Comparison of ENCODE assay signal across 8 worm cellular contexts in genomic region chrIII:3323906-3324305, ce11.
TF ChIP-seq lines count a peak whose summit lies in the region.

No protein-coding gene starts in this region.

TF ChIP-seq in whole organism, L1 larva, 84 proteins besides CTCF, POLR2A, EP300 and RAD21 (continues in another document):
- TF ChIP-seq C04F5.9 (tag; optimal IDR thresholded peaks at IDR 0.05; lab: Kevin White, UChicago) (no peak), pqm-1 (tag; optimal IDR thresholded peaks at IDR 0.05; lab: Kevin White, UChicago) (no peak), alr-1 (tag; optimal IDR thresholded peaks at IDR 0.05; lab: Kevin White, UChicago; ENCODE audit: borderline replicate concordance) (no peak), elt-2 (tag; optimal IDR thresholded peaks at IDR 0.05; lab: Kevin White, UChicago) (no peak), elt-3 (tag; optimal IDR thresholded peaks at IDR 0.05; lab: Kevin White, UChicago) (peak in 2 of 6 experiments; percentile 34 to 67), nhr-90 (tag; optimal IDR thresholded peaks at IDR 0.05; lab: Kevin White, UChicago; ENCODE audit: poor library complexity) (no peak), xbp-1 (tag; optimal IDR thresholded peaks at IDR 0.05; lab: Kevin White, UChicago) (peak; percentile 66), ceh-90 (tag; optimal IDR thresholded peaks at IDR 0.05; lab: Kevin White, UChicago) (no peak), Y116A8C.19 (tag; optimal IDR thresholded peaks at IDR 0.05; lab: Kevin White, UChicago; ENCODE audit: borderline replicate concordance) (no peak), snu-23 (GFP tag; optimal IDR thresholded peaks at IDR 0.05; lab: Kevin White, UChicago) (peak; percentile 64), sup-37 (GFP tag; optimal IDR thresholded peaks at IDR 0.05; lab: Kevin White, UChicago) (no peak)

TF ChIP-seq in whole organism, L2 larva, 48 proteins besides CTCF, POLR2A, EP300 and RAD21 (continues in another document):
- TF ChIP-seq F13H6.1 (tag; optimal IDR thresholded peaks at IDR 0.05; lab: Kevin White, UChicago) (peak; percentile 22), nhr-6 (tag; optimal IDR thresholded peaks at IDR 0.05; lab: Kevin White, UChicago) (peak; percentile 65), nhr-77 (tag; optimal IDR thresholded peaks at IDR 0.05; lab: Kevin White, UChicago) (no peak), Y55F3AM.14 (GFP tag; optimal IDR thresholded peaks at IDR 0.05; lab: Kevin White, UChicago) (no peak), crh-2 (tag; optimal IDR thresholded peaks at IDR 0.05; lab: Kevin White, UChicago) (peak; percentile 42), fos-1 (tag; optimal IDR thresholded peaks at IDR 0.05; lab: Kevin White, UChicago) (peak; percentile 43), gmeb-1 (tag; optimal IDR thresholded peaks at IDR 0.05; lab: Kevin White, UChicago) (peak; percentile 69), ama-1 (optimal IDR thresholded peaks at IDR 0.05; lab: Kevin White, UChicago) (peak; percentile 44), nhr-12 (tag; optimal IDR thresholded peaks at IDR 0.05; lab: Kevin White, UChicago) (no peak), unc-55 (GFP tag; optimal IDR thresholded peaks at IDR 0.05; lab: Kevin White, UChicago) (peak; percentile 80), snpc-4 (tag; optimal IDR thresholded peaks at IDR 0.05; lab: Kevin White, UChicago) (peak; percentile 21), lin-13 (GFP tag; optimal IDR thresholded peaks at IDR 0.05; lab: Kevin White, UChicago) (peak; percentile 54)

TF ChIP-seq in whole organism, L3 larva, 47 proteins besides CTCF, POLR2A, EP300 and RAD21 (continues in another document):
- TF ChIP-seq nfya-1 (tag; optimal IDR thresholded peaks at IDR 0.05; lab: Kevin White, UChicago; ENCODE audit: insufficient read depth): peak; percentile 76
- TF ChIP-seq pha-4 (tag; optimal IDR thresholded peaks at IDR 0.05; lab: Kevin White, UChicago): peak; percentile 75
- peak; percentile 42 for TF ChIP-seq lin-39 (tag; optimal IDR thresholded peaks at IDR 0.05; lab: Kevin White, UChicago)
- TF ChIP-seq lsy-12 (tag; optimal IDR thresholded peaks at IDR 0.05; lab: Kevin White, UChicago): no peak
- TF ChIP-seq aly-2 (tag; optimal IDR thresholded peaks at IDR 0.05; lab: Kevin White, UChicago): no peak
- TF ChIP-seq nhr-25 (tag; optimal IDR thresholded peaks at IDR 0.05; lab: Kevin White, UChicago): peak; percentile 44
- no peak for TF ChIP-seq tbx-2 (tag; optimal IDR thresholded peaks at IDR 0.05; lab: Kevin White, UChicago)
- TF ChIP-seq nhr-23 (tag; optimal IDR thresholded peaks at IDR 0.05; lab: Kevin White, UChicago): peak; percentile 54
- peak; percentile 15 for TF ChIP-seq elt-2 (tag; optimal IDR thresholded peaks at IDR 0.05; lab: Kevin White, UChicago)
- peak in 1 of 2 experiments; percentile 20 for TF ChIP-seq eor-1 (tag; optimal IDR thresholded peaks at IDR 0.05; lab: Kevin White, UChicago)
- TF ChIP-seq lin-15B (tag; optimal IDR thresholded peaks at IDR 0.05; lab: Kevin White, UChicago): peak; percentile 75

TF ChIP-seq in whole organism, L4 larva, 104 proteins besides CTCF, POLR2A, EP300 and RAD21 (continues in another document):
- peak in 1 of 2 experiments; percentile 88 for TF ChIP-seq lsy-2 (tag; optimal IDR thresholded peaks at IDR 0.05; lab: Kevin White, UChicago)
- no peak for TF ChIP-seq ceh-20 (GFP tag; IDR thresholded peaks at IDR 0.05; lab: Robert Waterston, UW)
- no peak for TF ChIP-seq attf-4 (tag; optimal IDR thresholded peaks at IDR 0.05; lab: Kevin White, UChicago)
- TF ChIP-seq ztf-7 (tag; optimal IDR thresholded peaks at IDR 0.05; lab: Kevin White, UChicago): peak; percentile 44
- TF ChIP-seq lin-1 (GFP tag; IDR thresholded peaks at IDR 0.05; lab: Robert Waterston, UW): no peak
- TF ChIP-seq F10B5.3 (tag; optimal IDR thresholded peaks at IDR 0.05; lab: Kevin White, UChicago): no peak
- TF ChIP-seq ceh-82 (tag; optimal IDR thresholded peaks at IDR 0.05; lab: Kevin White, UChicago): no peak
- no peak for TF ChIP-seq ZK546.5 (tag; optimal IDR thresholded peaks at IDR 0.05; lab: Kevin White, UChicago)
- TF ChIP-seq zag-1 (tag; optimal IDR thresholded peaks at IDR 0.05; lab: Kevin White, UChicago): no peak
- TF ChIP-seq hlh-30 (tag; optimal IDR thresholded peaks at IDR 0.05; lab: Kevin White, UChicago; ENCODE audit: insufficient read depth): peak; percentile 52
- TF ChIP-seq ceh-62 (tag; optimal IDR thresholded peaks at IDR 0.05; lab: Kevin White, UChicago): no peak
- no peak for TF ChIP-seq F44E2.7 (GFP tag; IDR thresholded peaks at IDR 0.05; lab: Robert Waterston, UW)

TF ChIP-seq in whole organism, late embryonic, 69 proteins besides CTCF, POLR2A, EP300 and RAD21:
- TF ChIP-seq nfya-1 (tag; optimal IDR thresholded peaks at IDR 0.05; lab: Kevin White, UChicago) (peak; percentile 46), elt-2 (tag; optimal IDR thresholded peaks at IDR 0.05; lab: Kevin White, UChicago) (peak; percentile 31), C38D4.7 (GFP tag; optimal IDR thresholded peaks at IDR 0.05; lab: Kevin White, UChicago) (no peak), fkh-10 (GFP tag; optimal IDR thresholded peaks at IDR 0.05; lab: Kevin White, UChicago) (no peak), syd-9 (tag; optimal IDR thresholded peaks at IDR 0.05; lab: Kevin White, UChicago) (no peak), C08G9.2 (tag; optimal IDR thresholded peaks at IDR 0.05; lab: Kevin White, UChicago) (no peak), ztf-16 (tag; optimal IDR thresholded peaks at IDR 0.05; lab: Kevin White, UChicago) (peak; percentile 19)

TF ChIP-seq in whole organism, midembryonic, 9 proteins besides CTCF, POLR2A, EP300 and RAD21:
- TF ChIP-seq ztf-23 (GFP tag; IDR thresholded peaks at IDR 0.05; lab: Robert Waterston, UW): 0 out of 2 replicates have a peak, but pooled peaks have one; percentile 41
- no peak for TF ChIP-seq flt-1 (GFP tag; IDR thresholded peaks at IDR 0.05; lab: Robert Waterston, UW)

TF ChIP-seq in whole organism, mixed stage, embryonic, 35 proteins besides CTCF, POLR2A, EP300 and RAD21:
- TF ChIP-seq nhr-237 (tag; optimal IDR thresholded peaks at IDR 0.05; lab: Kevin White, UChicago) (peak; percentile 19), lin-13 (tag; optimal IDR thresholded peaks at IDR 0.05; lab: Kevin White, UChicago) (peak; percentile 72), elt-3 (tag; optimal IDR thresholded peaks at IDR 0.05; lab: Kevin White, UChicago) (no peak), drap-1 (GFP tag; optimal IDR thresholded peaks at IDR 0.05; lab: Kevin White, UChicago) (no peak), mep-1 (tag; optimal IDR thresholded peaks at IDR 0.05; lab: Kevin White, UChicago) (peak; percentile 56), unc-62 (GFP tag; optimal IDR thresholded peaks at IDR 0.05; lab: Kevin White, UChicago) (peak; percentile 10), blmp-1 (tag; optimal IDR thresholded peaks at IDR 0.05; lab: Kevin White, UChicago) (no peak), nhr-2 (tag; optimal IDR thresholded peaks at IDR 0.05; lab: Kevin White, UChicago) (peak; percentile 4), ceh-39 (tag; optimal IDR thresholded peaks at IDR 0.05; lab: Kevin White, UChicago) (peak; percentile 22), lin-32 (GFP tag; optimal IDR thresholded peaks at IDR 0.05; lab: Kevin White, UChicago) (no peak), pha-4 (tag; optimal IDR thresholded peaks at IDR 0.05; lab: Kevin White, UChicago) (peak; percentile 2), ces-1 (GFP tag; optimal IDR thresholded peaks at IDR 0.05; lab: Kevin White, UChicago) (peak; percentile 67), bed-3 (GFP tag; optimal IDR thresholded peaks at IDR 0.05; lab: Kevin White, UChicago) (no peak), M03D4.4 (tag; optimal IDR thresholded peaks at IDR 0.05; lab: Kevin White, UChicago) (peak; percentile 8), lsy-2 (tag; optimal IDR thresholded peaks at IDR 0.05; lab: Kevin White, UChicago) (peak; percentile 51), elt-1 (tag; optimal IDR thresholded peaks at IDR 0.05; lab: Kevin White, UChicago; ENCODE audit: borderline replicate concordance, insufficient read depth) (no peak), zip-8 (tag; optimal IDR thresholded peaks at IDR 0.05; lab: Kevin White, UChicago) (peak; percentile 82)

TF ChIP-seq in whole organism, young adult, 124 proteins besides CTCF, POLR2A, EP300 and RAD21 (continues in another document):
- TF ChIP-seq Y95B8A.8 (GFP tag; IDR thresholded peaks at IDR 0.05; lab: Robert Waterston, UW) (no peak), Y79H2A.3 (GFP tag; conservative IDR thresholded peaks at IDR 0.05; lab: Robert Waterston, UW) (no peak), ekl-4 (GFP tag; IDR thresholded peaks at IDR 0.05; lab: Robert Waterston, UW) (0 out of 2 replicates have a peak, but pooled peaks have one; percentile 60), ztf-3 (GFP tag; optimal IDR thresholded peaks at IDR 0.05; lab: Kevin White, UChicago) (no peak), B0336.3 (GFP tag; IDR thresholded peaks at IDR 0.05; lab: Robert Waterston, UW) (peak; percentile 39; the same call in 1 of the 2 replicates), somi-1 (GFP tag; optimal IDR thresholded peaks at IDR 0.05; lab: Kevin White, UChicago) (no peak), lin-54 (GFP tag; optimal IDR thresholded peaks at IDR 0.05; lab: Kevin White, UChicago) (peak; percentile 44), akir-1 (GFP tag; optimal IDR thresholded peaks at IDR 0.05; lab: Kevin White, UChicago) (no peak), Y53F4B.3 (GFP tag; IDR thresholded peaks at IDR 0.05; lab: Robert Waterston, UW) (no peak), ztf-26 (tag; optimal IDR thresholded peaks at IDR 0.05; lab: Kevin White, UChicago) (peak; percentile 6), hsf-1 (GFP tag; IDR thresholded peaks at IDR 0.05; lab: Robert Waterston, UW) (no peak), ets-4 (GFP tag; optimal IDR thresholded peaks at IDR 0.05; lab: Kevin White, UChicago) (no peak), cebp-1 (GFP tag; IDR thresholded peaks at IDR 0.05; lab: Robert Waterston, UW) (no peak), cebp-1 (tag; optimal IDR thresholded peaks at IDR 0.05; lab: Kevin White, UChicago) (peak; percentile 70), F55B11.4 (tag; optimal IDR thresholded peaks at IDR 0.05; lab: Kevin White, UChicago; ENCODE audit: borderline replicate concordance, insufficient read depth) (no peak), lsl-1 (GFP tag; optimal IDR thresholded peaks at IDR 0.05; lab: Kevin White, UChicago) (peak; percentile 45), pbrm-1 (GFP tag; IDR thresholded peaks at IDR 0.05; lab: Robert Waterston, UW) (no peak; the same call in 1 of the 2 replicates), let-607 (tag; optimal IDR thresholded peaks at IDR 0.05; lab: Kevin White, UChicago) (no peak), rcor-1 (GFP tag; IDR thresholded peaks at IDR 0.05; lab: Robert Waterston, UW) (0 out of 2 replicates have a peak, but pooled peaks have one; percentile 23), F23B12.7 (tag; optimal IDR thresholded peaks at IDR 0.05; lab: Kevin White, UChicago; ENCODE audit: insufficient read depth) (no peak), hmg-1.2 (GFP tag; IDR thresholded peaks at IDR 0.05; lab: Robert Waterston, UW) (peak; percentile 38), ceh-100 (GFP tag; IDR thresholded peaks at IDR 0.05; lab: Robert Waterston, UW) (no peak; the same call in 1 of the 2 replicates), mcd-1 (GFP tag; IDR thresholded peaks at IDR 0.05; lab: Robert Waterston, UW) (peak; percentile 74), bed-1 (GFP tag; IDR thresholded peaks at IDR 0.05; lab: Robert Waterston, UW) (no peak), unc-62 (GFP tag; optimal IDR thresholded peaks at IDR 0.05; lab: Kevin White, UChicago) (no peak), lin-40 (tag; optimal IDR thresholded peaks at IDR 0.05; lab: Kevin White, UChicago) (no peak)
